Fruit fly (Drosophila melanogaster) whole organism, embryonic: ENCODE data around the gene MCU.

Source experiments
- Antp ChIP-seq: fragments of 200-800 bp; sonication (Bioruptor generic); optimal IDR thresholded peaks from 3 replicates; lab custom pipeline; 2016; ENCODE audit warnings: missing biosample characterization, missing genetic modification characterization
- Atf3 ChIP-seq: fragments of 200-800 bp; sonication (Bioruptor generic); optimal IDR thresholded peaks from 3 replicates; lab custom pipeline; 2016; ENCODE audit warnings: missing biosample characterization, missing genetic modification characterization
- Blimp-1 ChIP-seq: fragments of 200-800 bp; sonication (Bioruptor generic); optimal IDR thresholded peaks from 3 replicates; lab custom pipeline; 2018; ENCODE audit warnings: missing biosample characterization, missing genetic modification characterization, mild to moderate bottlenecking, moderate library complexity, missing genetic modification reagents
- CG10209 ChIP-seq: fragments of 200-800 bp; sonication (Bioruptor generic); optimal IDR thresholded peaks from 3 replicates; lab custom pipeline; 2017; ENCODE audit warnings: missing biosample characterization, mild to moderate bottlenecking, missing genetic modification characterization, missing genetic modification reagents
- CG11504 ChIP-seq: fragments of 200-800 bp; sonication (Bioruptor generic); optimal IDR thresholded peaks from 3 replicates; lab custom pipeline; 2019; ENCODE audit warnings: missing biosample characterization, mild to moderate bottlenecking, missing genetic modification characterization, moderate library complexity
- CG13775 ChIP-seq: fragments of 200-800 bp; sonication (Bioruptor generic); optimal IDR thresholded peaks from 3 replicates; lab custom pipeline; 2017; ENCODE audit warnings: missing biosample characterization, mild to moderate bottlenecking, missing genetic modification characterization
- CG15514 ChIP-seq: fragments of 200-800 bp; sonication (Bioruptor generic); optimal IDR thresholded peaks from 3 replicates; lab custom pipeline; 2017; ENCODE audit warnings: missing biosample characterization, missing genetic modification characterization, mild to moderate bottlenecking, moderate library complexity, missing genetic modification reagents
- CG17328 ChIP-seq: fragments of 200-800 bp; sonication (Bioruptor generic); IDR thresholded peaks from 2 replicates; pipeline ENCODE4 v1.3.6; 2022; ENCODE audit warnings: missing biosample characterization, missing genetic modification characterization
- CG17359 ChIP-seq: fragments of 200-800 bp; sonication (Bioruptor generic); optimal IDR thresholded peaks from 3 replicates; lab custom pipeline; 2018; ENCODE audit warnings: missing biosample characterization, mild to moderate bottlenecking, missing genetic modification characterization, moderate library complexity
- CG17385 ChIP-seq: fragments of 200-800 bp; sonication (Bioruptor generic); optimal IDR thresholded peaks from 3 replicates; lab custom pipeline; 2018; ENCODE audit warnings: missing biosample characterization, mild to moderate bottlenecking, missing genetic modification characterization
- CG3281 ChIP-seq: fragments of 200-800 bp; sonication (Bioruptor generic); optimal IDR thresholded peaks from 3 replicates; lab custom pipeline; 2017; ENCODE audit warnings: missing biosample characterization, mild to moderate bottlenecking, missing genetic modification characterization
- CG6854 ChIP-seq: fragments of 200-800 bp; sonication (Bioruptor generic); optimal IDR thresholded peaks from 3 replicates; lab custom pipeline; 2017; ENCODE audit warnings: missing biosample characterization, mild to moderate bottlenecking, missing genetic modification characterization
- CG7357 ChIP-seq: fragments of 200-800 bp; sonication (Bioruptor generic); IDR thresholded peaks from 3 replicates; pipeline ENCODE4 v1.3.6; 2022; ENCODE audit warnings: missing biosample characterization, missing genetic modification characterization
- CG7372 ChIP-seq: fragments of 200-800 bp; sonication (Bioruptor generic); IDR thresholded peaks from 2 replicates; pipeline ENCODE4 v1.3.6; 2022; ENCODE audit warnings: missing biosample characterization, missing genetic modification characterization
- CG7745 ChIP-seq: fragments of 200-800 bp; sonication (Bioruptor generic); optimal IDR thresholded peaks from 2 replicates; lab custom pipeline; 2018; ENCODE audit warnings: missing biosample characterization, mild to moderate bottlenecking, missing genetic modification characterization, moderate library complexity
- CG9932 ChIP-seq: fragments of 200-800 bp; sonication (Bioruptor generic); IDR thresholded peaks from 2 replicates; pipeline ENCODE4 v1.3.6; 2022; ENCODE audit warnings: missing biosample characterization, missing genetic modification characterization
- Dip2 ChIP-seq: fragments of 200-800 bp; sonication (Bioruptor generic); IDR thresholded peaks from 2 replicates; pipeline ENCODE4 v1.3.6; 2022; ENCODE audit warnings: missing biosample characterization, missing genetic modification characterization
- Dip3 ChIP-seq: fragments of 200-800 bp; sonication (Bioruptor generic); optimal IDR thresholded peaks from 3 replicates; lab custom pipeline; 2016; ENCODE audit warnings: missing biosample characterization, missing genetic modification characterization
- E2f2 ChIP-seq: fragments of 200-800 bp; sonication (Bioruptor generic); IDR thresholded peaks from 2 replicates; pipeline ENCODE4 v1.3.6; 2022; ENCODE audit warnings: missing biosample characterization, missing genetic modification characterization
- Fer1 ChIP-seq: fragments of 200-800 bp; sonication (Bioruptor generic); optimal IDR thresholded peaks from 2 replicates; lab custom pipeline; 2017; ENCODE audit warnings: missing biosample characterization, mild to moderate bottlenecking, missing genetic modification characterization
- Fer3 ChIP-seq: fragments of 200-800 bp; sonication (Bioruptor generic); optimal IDR thresholded peaks from 2 replicates; lab custom pipeline; 2018; ENCODE audit warnings: missing biosample characterization, mild to moderate bottlenecking, missing genetic modification characterization, moderate library complexity
- Med ChIP-seq: fragments of 200-800 bp; sonication (Bioruptor generic); peaks from one replicate; lab custom pipeline; 2016; ENCODE audit warnings: missing biosample characterization, missing genetic modification characterization, mild to moderate bottlenecking, inconsistent platforms, moderate library complexity
- Nf-YC ChIP-seq: fragments of 200-800 bp; optimal IDR thresholded peaks from 3 replicates; lab custom pipeline; 2019; ENCODE audit warnings: missing biosample characterization, mild to moderate bottlenecking, missing genetic modification characterization, moderate library complexity
- Ptx1 ChIP-seq: fragments of 200-800 bp; sonication (Bioruptor generic); IDR thresholded peaks from 2 replicates; pipeline ENCODE4 v1.3.6; 2022; ENCODE audit warnings: missing biosample characterization, missing genetic modification characterization
- Vsx1 ChIP-seq: fragments of 200-800 bp; sonication (Bioruptor generic); optimal IDR thresholded peaks from 2 replicates; lab custom pipeline; 2017; ENCODE audit warnings: missing biosample characterization, mild to moderate bottlenecking, missing genetic modification characterization, missing genetic modification reagents
- YL-1 ChIP-seq: fragments of 200-800 bp; sonication (Bioruptor generic); optimal IDR thresholded peaks from 3 replicates; lab custom pipeline; 2017; ENCODE audit warnings: missing biosample characterization, mild to moderate bottlenecking, missing genetic modification characterization
- bab2 ChIP-seq: fragments of 200-800 bp; sonication (Bioruptor generic); optimal IDR thresholded peaks from 2 replicates; lab custom pipeline; 2016; ENCODE audit warnings: missing biosample characterization, missing genetic modification characterization
- bcd ChIP-seq: fragments of 200-800 bp; sonication (Bioruptor generic); optimal IDR thresholded peaks from 2 replicates; lab custom pipeline; 2017; ENCODE audit warnings: missing biosample characterization, mild to moderate bottlenecking, missing genetic modification characterization
- cad ChIP-seq: fragments of >200 bp; optimal IDR thresholded peaks from 2 replicates; lab custom pipeline; 2017; ENCODE audit warnings: missing biosample characterization, missing genetic modification characterization
- crol ChIP-seq: fragments of 200-800 bp; sonication (Bioruptor generic); IDR thresholded peaks from 2 replicates; pipeline ENCODE4 v1.3.6; 2022; ENCODE audit warnings: missing biosample characterization, missing genetic modification characterization
- dati ChIP-seq: fragments of 200-800 bp; sonication (Bioruptor generic); IDR thresholded peaks from 2 replicates; pipeline ENCODE4 v1.3.6; 2022; ENCODE audit warnings: missing biosample characterization, missing genetic modification characterization
- dysf ChIP-seq: fragments of 200-800 bp; sonication (Bioruptor generic); IDR thresholded peaks from 3 replicates; pipeline ENCODE4 v1.3.6; 2022; ENCODE audit warnings: missing biosample characterization, missing genetic modification characterization
- fru ChIP-seq: fragments of >200 bp; optimal IDR thresholded peaks from 2 replicates; lab custom pipeline; 2017
- fu2 ChIP-seq: fragments of 200-800 bp; sonication (Bioruptor generic); optimal IDR thresholded peaks from 2 replicates; lab custom pipeline; 2016; ENCODE audit warnings: missing biosample characterization, missing genetic modification characterization
- h ChIP-seq: fragments of >200 bp; optimal IDR thresholded peaks from 2 replicates; lab custom pipeline; 2017
- hbn ChIP-seq: fragments of 200-800 bp; sonication (Bioruptor generic); IDR thresholded peaks from 2 replicates; pipeline ENCODE4 v1.3.6; 2022; ENCODE audit warnings: missing biosample characterization, missing genetic modification characterization; ENCODE audit not compliant: partially characterized antibody
- inv ChIP-seq: fragments of 200-800 bp; sonication (Bioruptor generic); IDR thresholded peaks from 2 replicates; pipeline ENCODE4 v1.3.6; 2022; ENCODE audit warnings: missing biosample characterization, missing genetic modification characterization; ENCODE audit not compliant: partially characterized antibody
- kah ChIP-seq: fragments of 200-800 bp; sonication (Bioruptor generic); optimal IDR thresholded peaks from 2 replicates; lab custom pipeline; 2018; ENCODE audit warnings: missing biosample characterization, mild to moderate bottlenecking, missing genetic modification characterization
- kay ChIP-seq: fragments of 200-800 bp; sonication (Bioruptor generic); optimal IDR thresholded peaks from 2 replicates; lab custom pipeline; 2016; ENCODE audit warnings: missing biosample characterization, missing genetic modification characterization
- maf-S ChIP-seq: fragments of 200-800 bp; sonication (Bioruptor generic); optimal IDR thresholded peaks from 2 replicates; lab custom pipeline; 2016; ENCODE audit warnings: missing biosample characterization, missing genetic modification characterization
- nmo ChIP-seq: fragments of 200-800 bp; sonication (Bioruptor generic); optimal IDR thresholded peaks from 2 replicates; lab custom pipeline; 2018; ENCODE audit warnings: missing biosample characterization, mild to moderate bottlenecking, missing genetic modification characterization, moderate library complexity
- sisA ChIP-seq: fragments of 200-800 bp; sonication (Bioruptor generic); IDR thresholded peaks from 2 replicates; pipeline ENCODE4 v1.3.6; 2022; ENCODE audit warnings: missing biosample characterization, missing genetic modification characterization
- slbo ChIP-seq: fragments of 200-800 bp; sonication (Bioruptor generic); IDR thresholded peaks from 2 replicates; pipeline ENCODE4 v1.3.6; 2022; ENCODE audit warnings: missing biosample characterization, missing genetic modification characterization
- sob ChIP-seq: fragments of 200-800 bp; sonication (Bioruptor generic); IDR thresholded peaks from 2 replicates; pipeline ENCODE4 v1.3.6; 2022; ENCODE audit warnings: missing biosample characterization, missing genetic modification characterization
- sqz ChIP-seq: fragments of 200-800 bp; sonication (Bioruptor generic); optimal IDR thresholded peaks from 3 replicates; lab custom pipeline; 2018; ENCODE audit warnings: missing biosample characterization, mild to moderate bottlenecking, missing genetic modification characterization
- sr ChIP-seq: fragments of 200-800 bp; sonication (Bioruptor generic); IDR thresholded peaks from 3 replicates; pipeline ENCODE4 v1.3.6; 2022; ENCODE audit warnings: missing biosample characterization, missing genetic modification characterization
- sug ChIP-seq: fragments of 200-800 bp; optimal IDR thresholded peaks from 2 replicates; lab custom pipeline; 2019; ENCODE audit warnings: missing biosample characterization, mild to moderate bottlenecking, missing genetic modification characterization, moderate library complexity
- usp ChIP-seq: fragments of >200 bp; optimal IDR thresholded peaks from 2 replicates; lab custom pipeline; 2017; ENCODE audit warnings: missing biosample characterization, missing genetic modification characterization
- vvl ChIP-seq: fragments of 200-800 bp; sonication (Bioruptor generic); IDR thresholded peaks from 2 replicates; pipeline ENCODE4 v1.3.6; 2022; ENCODE audit warnings: missing biosample characterization, missing genetic modification characterization
- wdn ChIP-seq: fragments of 200-800 bp; sonication (Bioruptor generic); IDR thresholded peaks from 2 replicates; pipeline ENCODE4 v1.3.6; 2022; ENCODE audit warnings: missing biosample characterization, missing genetic modification characterization
- z ChIP-seq: fragments of 200-800 bp; sonication (Bioruptor generic); IDR thresholded peaks from 3 replicates; pipeline ENCODE4 v1.3.6; 2022; ENCODE audit warnings: missing biosample characterization, missing genetic modification characterization

Gene MCU

dm6 chr3L:6608884-6609552, 58.5 kb downstream of the MCU start, which contains the start of gene axed (continued):
- TF ChIP-seq hbn: no peak
- 0 out of 3 replicates have a peak, but pooled peaks have one; percentile 32 for TF ChIP-seq CG7357 (GFP tag; lab: Robert Waterston, UW)
- TF ChIP-seq dati: no peak
- TF ChIP-seq Vsx1: no peak
- TF ChIP-seq Blimp-1 (GFP tag; lab: Kevin White, UChicago): peak; percentile 90
- no peak for TF ChIP-seq CG7745
- no peak for TF ChIP-seq cad
- TF ChIP-seq Antp: peak; percentile 21
- TF ChIP-seq maf-S: no peak
- peak; percentile 16 for TF ChIP-seq nmo (GFP tag; lab: Kevin White, UChicago)
- TF ChIP-seq CG15514: peak; percentile 47
- TF ChIP-seq CG10209: peak; percentile 3
- TF ChIP-seq usp (GFP tag; lab: Kevin White, UChicago): no peak
- peak; percentile 98 for TF ChIP-seq sr (GFP tag; lab: Robert Waterston, UW)
- peak; percentile 34 for TF ChIP-seq CG6854 (GFP tag; lab: Kevin White, UChicago)
- peak; percentile 47 for TF ChIP-seq Dip3 (GFP tag; lab: Kevin White, UChicago)
- no peak for TF ChIP-seq kay (GFP tag; lab: Kevin White, UChicago)
- peak; percentile 45 for TF ChIP-seq E2f2 (GFP tag; lab: Robert Waterston, UW)
- TF ChIP-seq YL-1 (GFP tag; lab: Kevin White, UChicago): no peak
- TF ChIP-seq CG7372 (GFP tag; lab: Robert Waterston, UW): 0 out of 2 replicates have a peak, but pooled peaks have one; percentile 14
- peak; percentile 35 for TF ChIP-seq bcd (GFP tag; lab: Kevin White, UChicago)
- peak; percentile 66 for TF ChIP-seq Fer1 (GFP tag; lab: Kevin White, UChicago)
- TF ChIP-seq Atf3 (GFP tag; lab: Kevin White, UChicago): no peak
- peak; percentile 31 for TF ChIP-seq CG17385 (GFP tag; lab: Kevin White, UChicago)
- TF ChIP-seq bab2 (GFP tag; lab: Kevin White, UChicago): peak; percentile 15
- no peak for TF ChIP-seq Dip2 (GFP tag; lab: Robert Waterston, UW)
- TF ChIP-seq sob (GFP tag; lab: Robert Waterston, UW): no peak; the same call in 1 of the 2 replicates
- TF ChIP-seq sug: peak; percentile 19
- peak; percentile 35; the same call in 1 of the 2 replicates for TF ChIP-seq Ptx1 (GFP tag; lab: Robert Waterston, UW)
- no peak for TF ChIP-seq kah (GFP tag; lab: Kevin White, UChicago)
- TF ChIP-seq fru (lab: Kevin White, UChicago): no peak
- peak; percentile 24; the same call in 1 of the 2 replicates for TF ChIP-seq crol (GFP tag; lab: Robert Waterston, UW)
- TF ChIP-seq Fer3: peak; percentile 24
- no peak for TF ChIP-seq h (lab: Kevin White, UChicago)
- no peak for TF ChIP-seq CG17328
- TF ChIP-seq vvl: 0 out of 2 replicates have a peak, but pooled peaks have one; percentile 14
- peak; percentile 37; the same call in 1 of the 3 replicates for TF ChIP-seq dysf (GFP tag; lab: Robert Waterston, UW)
- TF ChIP-seq Med (GFP tag; lab: Kevin White, UChicago): peak; percentile 87
- peak; percentile 22 for TF ChIP-seq CG17359
- peak; percentile 12 for TF ChIP-seq CG13775 (GFP tag; lab: Kevin White, UChicago)
- TF ChIP-seq z: no peak
- TF ChIP-seq slbo (GFP tag; lab: Robert Waterston, UW): peak; percentile 61
- TF ChIP-seq CG11504 (tag; lab: Kevin White, UChicago): peak; percentile 47
- TF ChIP-seq sqz (GFP tag; lab: Kevin White, UChicago): no peak
- no peak for TF ChIP-seq inv
- 0 out of 2 replicates have a peak, but pooled peaks have one; percentile 11 for TF ChIP-seq CG9932 (GFP tag; lab: Robert Waterston, UW)
- TF ChIP-seq fu2 (GFP tag; lab: Kevin White, UChicago): no peak
- no peak for TF ChIP-seq sisA (GFP tag; lab: Robert Waterston, UW)
- TF ChIP-seq wdn (GFP tag; lab: Robert Waterston, UW): 0 out of 2 replicates have a peak, but pooled peaks have one; percentile 11
- TF ChIP-seq CG3281 (GFP tag; lab: Kevin White, UChicago): peak; percentile 60
- no peak for TF ChIP-seq Nf-YC
